Fruit fly (Drosophila melanogaster) whole organism, embryonic: ENCODE results near the gene CG31121.

Source experiments
- BEAF-32 ChIP-seq: fragments of 200-800 bp; sonication (Bioruptor generic); optimal IDR thresholded peaks from 3 replicates; lab custom pipeline; 2017; ENCODE audit warnings: missing biosample characterization, missing genetic modification characterization, mild to moderate bottlenecking, moderate library complexity, missing genetic modification reagents
- CG18262 ChIP-seq: fragments of 200-800 bp; optimal IDR thresholded peaks from 3 replicates; lab custom pipeline; 2019; ENCODE audit warnings: missing biosample characterization, mild to moderate bottlenecking, missing genetic modification characterization, moderate library complexity
- Hr3 ChIP-seq: fragments of 200-800 bp; sonication (Bioruptor generic); optimal IDR thresholded peaks from 3 replicates; lab custom pipeline; 2016; ENCODE audit warnings: missing biosample characterization, missing genetic modification characterization
- az2 ChIP-seq: fragments of 200-800 bp; sonication (Bioruptor generic); optimal IDR thresholded peaks from 3 replicates; lab custom pipeline; 2016; ENCODE audit warnings: missing biosample characterization, missing genetic modification characterization
- cwo ChIP-seq: fragments of 200-800 bp; sonication (Bioruptor generic); optimal IDR thresholded peaks from 3 replicates; lab custom pipeline; 2017; ENCODE audit warnings: missing biosample characterization, missing genetic modification characterization, mild to moderate bottlenecking, moderate library complexity, missing genetic modification reagents
- insv ChIP-seq, 2 experiments: fragments of 200-800 bp; sonication (Bioruptor generic); optimal IDR thresholded peaks; 3 replicates each; lab custom pipeline; 2016 to 2018; ENCODE audit warnings: missing biosample characterization in 2 of 2, missing genetic modification characterization in 2 of 2

dm6 chr3R:24938049-24938448 lies 43.6 kb upstream of the CG31121 start, which contains the start of gene Osbp:
- TF ChIP-seq cwo, result no peak
- TF ChIP-seq BEAF-32 (GFP tag; lab: Kevin White, UChicago), result peak; percentile 64
- TF ChIP-seq insv (GFP tag; optimal IDR thresholded peaks at IDR 0.05; lab: Kevin White, UChicago), result no peak
- TF ChIP-seq Hr3 (GFP tag; lab: Kevin White, UChicago), result no peak
- TF ChIP-seq az2, result no peak
- TF ChIP-seq CG18262 (tag; lab: Kevin White, UChicago), result no peak
